Fruit fly (Drosophila melanogaster): ENCODE data around the gene alpha-Spec.

- TF ChIP-seq CG12768 (GFP tag; optimal IDR thresholded peaks at IDR 0.05) (no peak), CG7101 (tag; optimal IDR thresholded peaks at IDR 0.05) (no peak), CG7045 (GFP tag; optimal IDR thresholded peaks at IDR 0.05) (no peak), Hr96 (GFP tag; optimal IDR thresholded peaks at IDR 0.05) (no peak), cnc (optimal IDR thresholded peaks at IDR 0.05) (no peak), ovo (GFP tag; optimal IDR thresholded peaks at IDR 0.05) (no peak), cic (GFP tag; optimal IDR thresholded peaks at IDR 0.05) (no peak), CG1620 (GFP tag; optimal IDR thresholded peaks at IDR 0.05) (no peak), kay (GFP tag; ENCODE audit: borderline replicate concordance) (no peak), Crg-1 (GFP tag; optimal IDR thresholded peaks at IDR 0.05) (no peak), bab1 (GFP tag; optimal IDR thresholded peaks at IDR 0.05) (no peak), Mnt (GFP tag; optimal IDR thresholded peaks at IDR 0.05) (no peak), CG5204 (GFP tag; optimal IDR thresholded peaks at IDR 0.05) (no peak)
Measured at dm6 chr3L:1754935-1755334, 40.2 kb downstream of the alpha-Spec start.

Measured in whole organism, adult.